Worm (Caenorhabditis elegans) whole organism, L4 larva: ENCODE measurements around the gene ZK593.2.
A peak's percentile ranks its signal among the peaks of the same experiment; 100 is the strongest.

Source experiments
- D1046.2 ChIP-seq: fragments of 200-800 bp; sonication (Bioruptor generic); IDR thresholded peaks from 2 replicates; pipeline ENCODE4 v1.3.6; 2022; ENCODE audit warnings: missing genetic modification characterization, missing compliant biosample characterization
- ZK337.2 ChIP-seq: fragments of 200-800 bp; sonication (Bioruptor generic); IDR thresholded peaks from 2 replicates; pipeline ENCODE4 v1.3.6; 2022; ENCODE audit warnings: missing genetic modification reagents, missing genetic modification characterization, missing compliant biosample characterization
- aha-1 ChIP-seq: fragments of 150-350 bp; peaks from one replicate; lab custom pipeline; 2014; ENCODE audit warnings: missing biosample characterization, missing genetic modification characterization
- aly-2 ChIP-seq: sonication (generic microtip); optimal IDR thresholded peaks from 2 replicates; lab custom pipeline; 2018; ENCODE audit warnings: missing biosample characterization, missing genetic modification characterization
- ceh-20 ChIP-seq: fragments of 200-800 bp; sonication (Bioruptor generic); IDR thresholded peaks from 2 replicates; pipeline ENCODE4 v1.3.6; 2022; ENCODE audit warnings: missing genetic modification reagents, missing genetic modification characterization, missing compliant biosample characterization
- daf-19 ChIP-seq: fragments of 200-800 bp; sonication (Bioruptor generic); conservative IDR thresholded peaks from 2 replicates; pipeline ENCODE4 v1.3.6; 2022; ENCODE audit warnings: missing genetic modification characterization, missing compliant biosample characterization
- daf-8 ChIP-seq: fragments of 200-800 bp; sonication (Bioruptor generic); IDR thresholded peaks from 2 replicates; pipeline ENCODE4 v1.3.6; 2022; ENCODE audit warnings: missing genetic modification characterization, missing compliant biosample characterization
- dmd-6 ChIP-seq: fragments of 200-800 bp; sonication (Bioruptor generic); IDR thresholded peaks from 2 replicates; pipeline ENCODE4 v1.3.6; 2022; ENCODE audit warnings: missing genetic modification reagents, missing genetic modification characterization, missing compliant biosample characterization
- dmd-8 ChIP-seq: fragments of 200-800 bp; sonication (Bioruptor generic); IDR thresholded peaks from 2 replicates; pipeline ENCODE4 v1.3.6; 2022; ENCODE audit warnings: missing genetic modification characterization, missing compliant biosample characterization
- duxl-1 ChIP-seq: sonication (generic microtip); optimal IDR thresholded peaks from 2 replicates; lab custom pipeline; 2016; ENCODE audit warnings: mild to moderate bottlenecking, missing genetic modification characterization, moderate library complexity, missing compliant biosample characterization; ENCODE audit not compliant: poor library complexity
- hlh-30 ChIP-seq: sonication (generic microtip); optimal IDR thresholded peaks from 2 replicates; lab custom pipeline; 2017; ENCODE audit warnings: antibody characterized with exemption, mild to moderate bottlenecking, missing genetic modification characterization, missing compliant biosample characterization; ENCODE audit not compliant: insufficient read depth
- hmg-1.1 ChIP-seq: fragments of 200-800 bp; sonication (Bioruptor generic); IDR thresholded peaks from 2 replicates; pipeline ENCODE4 v1.3.6; 2022; ENCODE audit warnings: missing genetic modification reagents, missing genetic modification characterization, missing compliant biosample characterization
- lin-1 ChIP-seq: fragments of 200-800 bp; sonication (Bioruptor generic); IDR thresholded peaks from 2 replicates; pipeline ENCODE4 v1.3.6; 2022; ENCODE audit warnings: missing genetic modification reagents, missing genetic modification characterization, missing compliant biosample characterization
- lin-15B ChIP-seq: fragments of 150-350 bp; sonication (generic microtip); optimal IDR thresholded peaks from 3 replicates; lab custom pipeline; 2014; ENCODE audit warnings: missing biosample characterization, missing genetic modification characterization
- lin-39 ChIP-seq: fragments of 150-350 bp; optimal IDR thresholded peaks from 2 replicates; lab custom pipeline; 2014; ENCODE audit warnings: missing biosample characterization, missing genetic modification reagents, missing genetic modification characterization
- lir-3 ChIP-seq: sonication (generic microtip); optimal IDR thresholded peaks from 2 replicates; lab custom pipeline; 2016; ENCODE audit warnings: mild to moderate bottlenecking, missing genetic modification characterization, missing compliant biosample characterization
- lsy-2 ChIP-seq, 2 experiments: fragments of 150-350 bp in 1 of 2; sonication (generic microtip) in 1 of 2; optimal IDR thresholded peaks; 2 replicates each; lab custom pipeline; 2014 to 2017; ENCODE audit warnings: missing biosample characterization in 2 of 2, missing genetic modification characterization in 2 of 2
- mdl-1 ChIP-seq, 2 experiments: fragments of 150-350 bp in 1 of 2; sonication (generic microtip) in 1 of 2; optimal IDR thresholded peaks; 2 replicates each; lab custom pipeline; 2014 to 2017; ENCODE audit warnings: missing biosample characterization in 2 of 2, missing genetic modification characterization in 2 of 2
- mep-1 ChIP-seq: fragments of 150-350 bp; sonication (generic microtip); optimal IDR thresholded peaks from 3 replicates; lab custom pipeline; 2014; ENCODE audit warnings: missing biosample characterization, missing genetic modification characterization
- mxl-2 ChIP-seq: fragments of 200-800 bp; sonication (Bioruptor generic); conservative IDR thresholded peaks from 2 replicates; pipeline ENCODE4 v1.3.6; 2022; ENCODE audit warnings: missing genetic modification reagents, missing genetic modification characterization, missing compliant biosample characterization
- mxl-3 ChIP-seq: fragments of 200-800 bp; sonication (Bioruptor generic); optimal IDR thresholded peaks from 2 replicates; lab custom pipeline; 2018; ENCODE audit warnings: mild to moderate bottlenecking, missing genetic modification characterization, missing compliant biosample characterization
- nhr-11 ChIP-seq: fragments of 150-350 bp; optimal IDR thresholded peaks from 2 replicates; lab custom pipeline; 2014; ENCODE audit warnings: missing biosample characterization, missing genetic modification characterization
- nhr-237 ChIP-seq: sonication (generic microtip); optimal IDR thresholded peaks from 2 replicates; lab custom pipeline; 2017; ENCODE audit warnings: missing biosample characterization, missing genetic modification characterization
- nhr-28 ChIP-seq: fragments of 150-350 bp; optimal IDR thresholded peaks from 2 replicates; lab custom pipeline; 2014; ENCODE audit warnings: missing biosample characterization, missing genetic modification characterization
- nhr-42 ChIP-seq: fragments of 200-800 bp; sonication (Bioruptor generic); IDR thresholded peaks from 2 replicates; pipeline ENCODE4 v1.3.6; 2022; ENCODE audit warnings: missing genetic modification characterization, missing compliant biosample characterization
- nhr-6 ChIP-seq: fragments of 150-350 bp; optimal IDR thresholded peaks from 2 replicates; lab custom pipeline; 2014; ENCODE audit warnings: missing biosample characterization, missing genetic modification characterization
- pha-4 ChIP-seq, 2 experiments: fragments of 150-350 bp in 1 of 2; fragments of 200-800 bp in 1 of 2; sonication (Bioruptor generic) in 1 of 2; IDR thresholded peaks in 1 of 2; optimal IDR thresholded peaks in 1 of 2; 2 replicates each; pipeline versions ENCODE4 v1.3.6 to Lab custom; 2014 to 2022; ENCODE audit warnings: missing genetic modification characterization in 2 of 2, missing genetic modification reagents in 2 of 2, missing biosample characterization in 1 of 2, missing compliant biosample characterization in 1 of 2
- pqm-1 ChIP-seq: sonication (generic microtip); optimal IDR thresholded peaks from 2 replicates; lab custom pipeline; 2017; ENCODE audit warnings: missing biosample characterization, missing genetic modification characterization
- rbr-2 ChIP-seq: sonication (generic microtip); optimal IDR thresholded peaks from 2 replicates; lab custom pipeline; 2016; ENCODE audit warnings: missing genotype, missing genetic modification characterization, missing compliant biosample characterization
- saeg-2 ChIP-seq: fragments of 200-800 bp; sonication (Bioruptor generic); IDR thresholded peaks from 2 replicates; pipeline ENCODE4 v1.3.6; 2022; ENCODE audit warnings: missing genetic modification reagents, missing genetic modification characterization, missing compliant biosample characterization
- sdz-12 ChIP-seq: fragments of 200-800 bp; sonication (Bioruptor generic); optimal IDR thresholded peaks from 2 replicates; lab custom pipeline; 2018; ENCODE audit warnings: mild to moderate bottlenecking, missing genetic modification characterization, missing compliant biosample characterization
- unc-130 ChIP-seq: sonication (generic microtip); optimal IDR thresholded peaks from 2 replicates; lab custom pipeline; 2016; ENCODE audit warnings: missing genetic modification reagents, missing genetic modification characterization, missing compliant biosample characterization
- vab-7 ChIP-seq: fragments of 200-800 bp; sonication (Bioruptor generic); IDR thresholded peaks from 2 replicates; pipeline ENCODE4 v1.3.6; 2022; ENCODE audit warnings: missing genetic modification reagents, missing genetic modification characterization, missing compliant biosample characterization
- ztf-11 ChIP-seq: fragments of 150-350 bp; optimal IDR thresholded peaks from 2 replicates; lab custom pipeline; 2014; ENCODE audit warnings: missing biosample characterization, missing genetic modification characterization

Gene ZK593.2

DNA sequence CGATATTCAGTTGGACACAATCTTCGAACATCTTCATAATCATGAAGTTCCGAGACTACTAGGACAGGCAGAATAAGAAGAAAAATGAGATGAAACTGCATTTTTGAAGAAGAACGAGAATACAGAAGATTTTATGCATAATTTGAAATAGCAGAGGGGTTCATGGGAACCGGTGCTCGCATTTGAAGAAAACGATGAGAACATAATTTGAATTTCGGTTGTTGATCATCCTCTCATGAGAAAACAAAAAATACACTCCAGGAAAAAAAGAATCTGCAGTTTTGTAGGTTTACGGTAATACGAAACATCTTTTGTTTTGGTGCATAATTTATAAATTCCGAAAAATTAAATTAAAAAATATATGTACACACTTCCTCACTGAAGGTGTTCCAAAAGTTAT is 27.3 kb upstream of the ZK593.2 start, which contains the start of gene srlf-11:
Gene srlf-11 (minus strand): TSS at position 101 of the 400 bp plus-strand sequence.
- TF ChIP-seq nhr-6 (tag; lab: Kevin White, UChicago) (no peak), vab-7 (no peak), rbr-2 (tag; lab: Kevin White, UChicago) (no peak), pha-4 (GFP tag; IDR thresholded peaks at IDR 0.05; lab: Robert Waterston, UW) (no peak), pha-4 (tag; optimal IDR thresholded peaks at IDR 0.05; lab: Kevin White, UChicago) (no peak), hlh-30 (tag; lab: Kevin White, UChicago) (no peak), nhr-11 (tag; lab: Kevin White, UChicago) (no peak), pqm-1 (no peak), mxl-2 (no peak)
- TF ChIP-seq, all 104 proteins: peak for 0

ce11 chrIV:10887285-10887684 is 25.9 kb upstream of the ZK593.2 start, which contains the start of gene F13E9.16:
Gene F13E9.16, minus strand, starts transcription at chrIV:10887385.
- TF ChIP-seq daf-8 = no peak
- TF ChIP-seq nhr-6 (tag; lab: Kevin White, UChicago) = no peak
- no peak for TF ChIP-seq daf-19
- TF ChIP-seq mxl-3 (GFP tag; lab: Kevin White, UChicago) = no peak

DNA sequence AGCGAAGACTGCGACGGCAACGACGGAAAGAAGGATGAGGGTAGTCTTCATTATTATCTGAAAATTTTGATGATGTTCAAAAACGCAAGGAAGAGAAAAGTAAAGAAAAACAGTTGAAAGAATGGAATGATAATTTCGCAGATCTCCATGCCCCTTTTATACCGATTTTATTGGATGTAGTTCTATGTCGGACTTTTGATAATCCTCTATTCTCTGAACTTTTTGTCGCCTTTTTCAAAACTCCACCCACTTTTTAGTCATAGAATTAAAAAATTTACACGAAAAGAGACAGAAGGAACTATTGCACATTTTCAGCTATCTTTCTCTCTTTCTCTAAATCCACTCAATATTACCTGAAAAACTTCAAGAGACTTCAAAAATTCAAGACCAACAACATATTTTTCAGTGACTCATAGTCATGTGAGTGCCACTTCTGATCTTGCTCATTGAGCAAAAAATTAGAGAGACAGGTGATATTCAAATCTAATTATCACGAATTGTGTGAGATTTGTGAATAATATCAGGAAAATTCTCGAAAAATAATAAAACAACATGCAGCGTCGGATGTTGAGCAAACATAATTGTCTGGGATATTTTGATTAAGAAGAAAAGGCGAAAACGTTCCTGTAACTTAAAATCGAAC is 23.2 kb upstream of the ZK593.2 start, which contains the start of gene F13E9.15:
Gene F13E9.15 (minus strand): TSS at position 51 of the 643 bp plus-strand sequence.
- no peak for TF ChIP-seq lin-1 (GFP tag; lab: Robert Waterston, UW)
- TF ChIP-seq, all 104 proteins: peak for 0

DNA sequence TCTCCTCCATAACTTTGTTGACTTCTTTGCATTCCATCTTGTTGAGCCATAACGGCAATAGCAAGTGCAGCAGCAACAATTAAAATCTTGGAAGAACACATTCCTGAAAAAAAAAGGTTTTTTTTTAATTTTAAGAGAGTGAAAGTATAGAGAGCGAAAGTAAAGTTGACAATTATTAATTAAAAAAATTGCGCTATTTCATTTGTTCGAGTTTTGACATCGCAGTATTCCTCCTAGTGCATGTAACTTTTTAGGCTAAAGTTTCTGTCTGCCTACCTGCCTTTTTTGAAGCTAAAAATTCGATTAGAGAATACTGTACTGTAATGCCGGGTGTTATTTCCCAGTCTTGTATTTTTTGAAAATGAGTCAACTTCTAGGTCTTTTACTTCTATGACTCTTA is 21.2 kb upstream of the ZK593.2 start, which contains the start of gene srlf-12:
Gene srlf-12 (minus strand): TSS at position 101 of the 400 bp plus-strand sequence.
- no peak for TF ChIP-seq nhr-42 (GFP tag; lab: Robert Waterston, UW)
- TF ChIP-seq ZK337.2 (GFP tag; lab: Robert Waterston, UW) = no peak
- TF ChIP-seq nhr-237 = no peak
- TF ChIP-seq mep-1 = no peak
- TF ChIP-seq lir-3 (tag; lab: Kevin White, UChicago) = no peak
- TF ChIP-seq ztf-11 (tag; lab: Kevin White, UChicago) = no peak
- no peak for TF ChIP-seq daf-19
- TF ChIP-seq hmg-1.1 (GFP tag; lab: Robert Waterston, UW) = no peak
- TF ChIP-seq lsy-2 (tag; optimal IDR thresholded peaks at IDR 0.05; lab: Kevin White, UChicago) = no peak
- TF ChIP-seq lin-39 = no peak
- TF ChIP-seq nhr-28 (tag; lab: Kevin White, UChicago) = no peak
- no peak for TF ChIP-seq dmd-8
- TF ChIP-seq aly-2 = no peak
- TF ChIP-seq duxl-1 = no peak
- TF ChIP-seq aha-1 = no peak
- no peak for TF ChIP-seq rbr-2 (tag; lab: Kevin White, UChicago)
- no peak for TF ChIP-seq mdl-1 (tag; optimal IDR thresholded peaks at IDR 0.05; lab: Kevin White, UChicago)
- TF ChIP-seq unc-130 (GFP tag; lab: Kevin White, UChicago) = no peak
- no peak for TF ChIP-seq lin-15B (tag; lab: Kevin White, UChicago)
- no peak for TF ChIP-seq dmd-6 (GFP tag; lab: Robert Waterston, UW)

- TF ChIP-seq D1046.2 (GFP tag; lab: Robert Waterston, UW) (no peak), saeg-2 (no peak), aha-1 (peak; percentile 65), sdz-12 (GFP tag; lab: Kevin White, UChicago) (no peak), ceh-20 (GFP tag; lab: Robert Waterston, UW) (no peak)
These were observed 18.9 kb upstream of the ZK593.2 start, which contains the start of gene srlf-14 for ce11 chrIV:10894255-10894654. Gene srlf-14, minus strand, starts transcription at chrIV:10894355.
